Fruit fly (Drosophila melanogaster): ENCODE measurements around the gene CG10005.

- TF ChIP-seq CG8478 (optimal IDR thresholded peaks at IDR 0.05), result no peak
- TF ChIP-seq psq (optimal IDR thresholded peaks at IDR 0.05), result no peak
- no peak for TF ChIP-seq pan (optimal IDR thresholded peaks at IDR 0.05)
- TF ChIP-seq usp (GFP tag; optimal IDR thresholded peaks at IDR 0.05), result no peak
- no peak for TF ChIP-seq EcR (GFP tag; optimal IDR thresholded peaks at IDR 0.05)
- TF ChIP-seq Dll (optimal IDR thresholded peaks at IDR 0.05), result no peak
These were observed 44.0 kb upstream of the CG10005 start for dm6 chr3R:12020987-12021386.

All from whole organism.